Fruit fly (Drosophila melanogaster) S2 (cell line): ENCODE results near the gene Adsl.

Source experiments
- CG8478 ChIP-seq: fragments of >200 bp; optimal IDR thresholded peaks from 2 replicates; lab custom pipeline; 2018
- CTCF ChIP-seq, 2 experiments: fragments of >200 bp; optimal IDR thresholded peaks; 2 replicates each; lab custom pipeline; 2018

dm6 chr3R:17007336-17007735, 13.6 kb downstream of the Adsl start:
- TF ChIP-seq CG8478 (lab: Kevin White, UChicago) (no peak), CTCF (optimal IDR thresholded peaks at IDR 0.05; lab: Kevin White, UChicago) (no peak)
